Worm (Caenorhabditis elegans) whole organism, late embryonic: ENCODE data around the gene nlp-31.

ENCODE experiments used
- Y22D7AL.16 ChIP-seq: sonication (generic microtip); optimal IDR thresholded peaks from 2 replicates; lab custom pipeline; 2016; ENCODE audit warnings: missing genetic modification characterization, missing compliant biosample characterization
- ama-1 ChIP-seq: fragments of 150-350 bp; optimal IDR thresholded peaks from 2 replicates; lab custom pipeline; 2014
- ceh-18 ChIP-seq: sonication (generic microtip); optimal IDR thresholded peaks from 2 replicates; lab custom pipeline; 2016; ENCODE audit warnings: missing genetic modification characterization, missing compliant biosample characterization
- ceh-31 ChIP-seq: sonication (generic microtip); optimal IDR thresholded peaks from 2 replicates; lab custom pipeline; 2016; ENCODE audit warnings: missing genetic modification characterization, missing compliant biosample characterization
- ceh-34 ChIP-seq: sonication (generic microtip); optimal IDR thresholded peaks from 2 replicates; lab custom pipeline; 2016; ENCODE audit warnings: mild to moderate bottlenecking, missing genetic modification characterization, missing compliant biosample characterization
- ceh-48 ChIP-seq: sonication (generic microtip); optimal IDR thresholded peaks from 2 replicates; lab custom pipeline; 2016; ENCODE audit warnings: missing genetic modification characterization, inconsistent platforms, missing compliant biosample characterization
- ceh-6 ChIP-seq: fragments of 200-800 bp; sonication (Bioruptor generic); optimal IDR thresholded peaks from 2 replicates; lab custom pipeline; 2018; ENCODE audit warnings: mild to moderate bottlenecking, missing genetic modification characterization, missing compliant biosample characterization
- ceh-9 ChIP-seq: sonication (generic microtip); optimal IDR thresholded peaks from 2 replicates; lab custom pipeline; 2016; ENCODE audit warnings: mild to moderate bottlenecking, missing genetic modification characterization, inconsistent platforms, missing compliant biosample characterization
- che-1 ChIP-seq: sonication (generic microtip); optimal IDR thresholded peaks from 2 replicates; lab custom pipeline; 2016; ENCODE audit warnings: mild to moderate bottlenecking, missing genetic modification characterization, missing compliant biosample characterization
- elt-4 ChIP-seq: sonication (generic microtip); optimal IDR thresholded peaks from 2 replicates; lab custom pipeline; 2016; ENCODE audit warnings: missing genetic modification characterization, missing compliant biosample characterization
- fax-1 ChIP-seq: sonication (generic microtip); optimal IDR thresholded peaks from 2 replicates; lab custom pipeline; 2016; ENCODE audit warnings: missing genotype, missing genetic modification characterization, missing compliant biosample characterization
- hlh-15 ChIP-seq: sonication (generic microtip); optimal IDR thresholded peaks from 2 replicates; lab custom pipeline; 2016; ENCODE audit warnings: missing genetic modification characterization, missing compliant biosample characterization
- lin-11 ChIP-seq: fragments of 200-800 bp; sonication (Bioruptor generic); optimal IDR thresholded peaks from 2 replicates; lab custom pipeline; 2018; ENCODE audit warnings: mild to moderate bottlenecking, missing genetic modification characterization, missing compliant biosample characterization
- madf-2 ChIP-seq: sonication (generic microtip); optimal IDR thresholded peaks from 2 replicates; lab custom pipeline; 2017; ENCODE audit warnings: missing genetic modification characterization, missing compliant biosample characterization
- nfya-1 ChIP-seq: sonication (generic microtip); optimal IDR thresholded peaks from 2 replicates; lab custom pipeline; 2017; ENCODE audit warnings: missing genetic modification characterization, mild to moderate bottlenecking, missing compliant biosample characterization, antibody characterized with exemption, moderate library complexity
- nhr-232 ChIP-seq: sonication (generic microtip); optimal IDR thresholded peaks from 2 replicates; lab custom pipeline; 2016; ENCODE audit warnings: missing genetic modification characterization, missing compliant biosample characterization
- npax-4 ChIP-seq: sonication (generic microtip); optimal IDR thresholded peaks from 2 replicates; lab custom pipeline; 2016; ENCODE audit warnings: missing genetic modification characterization, missing compliant biosample characterization
- pag-3 ChIP-seq: sonication (generic microtip); optimal IDR thresholded peaks from 2 replicates; lab custom pipeline; 2016; ENCODE audit warnings: missing compliant biosample characterization, missing genetic modification characterization, borderline replicate concordance
- pax-1 ChIP-seq: fragments of 150-350 bp; optimal IDR thresholded peaks from 2 replicates; lab custom pipeline; 2014; ENCODE audit warnings: missing biosample characterization, missing genetic modification characterization
- pros-1 ChIP-seq: fragments of 150-350 bp; optimal IDR thresholded peaks from 2 replicates; lab custom pipeline; 2014; ENCODE audit warnings: missing biosample characterization, missing genetic modification reagents, missing genetic modification characterization
- ref-2 ChIP-seq: sonication (generic microtip); optimal IDR thresholded peaks from 2 replicates; lab custom pipeline; 2016; ENCODE audit warnings: missing genetic modification characterization, missing compliant biosample characterization
- rnt-1 ChIP-seq: sonication (generic microtip); optimal IDR thresholded peaks from 2 replicates; lab custom pipeline; 2016; ENCODE audit warnings: missing genetic modification characterization, missing compliant biosample characterization
- sox-2 ChIP-seq: fragments of 200-800 bp; sonication (Bioruptor generic); IDR thresholded peaks from 2 replicates; pipeline ENCODE4 v1.3.6; 2022; ENCODE audit warnings: missing genetic modification reagents, missing genetic modification characterization, missing compliant biosample characterization
- sox-4 ChIP-seq: sonication (generic microtip); optimal IDR thresholded peaks from 2 replicates; lab custom pipeline; 2017; ENCODE audit warnings: mild to moderate bottlenecking, missing genetic modification characterization, inconsistent platforms, missing compliant biosample characterization
- unc-42 ChIP-seq: sonication (generic microtip); optimal IDR thresholded peaks from 2 replicates; lab custom pipeline; 2016; ENCODE audit warnings: missing genotype, missing genetic modification characterization, missing compliant biosample characterization

The nlp-31 gene

DNA sequence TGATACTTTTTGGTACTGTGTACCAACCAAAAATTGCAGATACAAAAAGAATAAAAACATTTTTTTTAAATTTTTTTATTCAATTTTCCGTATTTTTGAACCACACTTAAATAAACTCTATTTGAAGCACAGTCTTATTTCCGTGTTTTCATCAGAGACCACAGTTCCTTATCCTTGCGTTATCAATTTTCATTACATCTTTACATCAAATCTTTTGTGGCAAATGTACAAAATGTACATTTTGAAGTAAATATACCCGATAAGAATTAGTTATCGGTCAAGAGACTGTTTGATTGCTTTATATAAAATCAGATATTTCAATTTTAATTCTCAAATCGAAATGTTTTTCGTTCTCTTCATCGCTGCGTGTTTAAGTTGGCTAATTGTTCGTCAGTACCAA is 42.5 kb downstream of the nlp-31 start, which contains the start of gene cyp-35A3:
TSS of gene cyp-35A3 (plus strand) at position 301 of the 400 bp plus-strand sequence.
- no peak for TF ChIP-seq fax-1 (tag; lab: Kevin White, UChicago)
- no peak for TF ChIP-seq ceh-18 (tag; lab: Kevin White, UChicago)
- no peak for TF ChIP-seq npax-4
- TF ChIP-seq ceh-9 (tag; lab: Kevin White, UChicago): no peak
- TF ChIP-seq lin-11 (tag; lab: Kevin White, UChicago): no peak
- no peak for TF ChIP-seq pax-1
- TF ChIP-seq nhr-232: no peak
- TF ChIP-seq ref-2 (tag; lab: Kevin White, UChicago): no peak
- no peak for TF ChIP-seq hlh-15 (tag; lab: Kevin White, UChicago)
- TF ChIP-seq Y22D7AL.16 (tag; lab: Kevin White, UChicago): no peak
- no peak for TF ChIP-seq pros-1
- TF ChIP-seq ceh-6 (GFP tag; lab: Kevin White, UChicago): no peak

DNA sequence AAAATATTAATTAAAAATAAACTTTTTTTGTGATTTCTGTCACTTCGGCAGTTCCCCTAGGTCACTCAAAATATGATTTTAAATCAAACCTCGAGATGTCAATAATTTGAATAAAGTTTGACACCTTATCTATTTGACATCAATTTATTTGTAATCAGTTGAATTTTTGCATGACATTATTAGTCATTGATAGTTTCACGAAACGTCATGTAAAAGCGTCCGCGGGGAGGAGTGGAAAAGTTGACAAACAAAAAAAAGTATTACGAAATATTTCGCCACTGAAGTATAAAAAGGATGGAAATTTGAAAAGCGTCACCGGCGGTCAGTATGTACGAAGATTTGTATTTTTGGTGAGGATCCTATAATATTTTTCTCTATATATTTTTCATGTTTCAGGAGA is 44.9 kb downstream of the nlp-31 start, which contains the start of gene K09D9.1:
TSS of gene K09D9.1 (plus strand) at position 271 of the 400 bp plus-strand sequence.
- TF ChIP-seq pag-3 (tag; lab: Kevin White, UChicago) (no peak), npax-4 (no peak), madf-2 (tag; lab: Kevin White, UChicago) (no peak), ceh-34 (tag; lab: Kevin White, UChicago) (no peak), ama-1 (lab: Kevin White, UChicago) (no peak), sox-2 (no peak), elt-4 (tag; lab: Kevin White, UChicago) (no peak), ceh-48 (no peak)
- TF ChIP-seq, all 69 proteins: peak for 0

DNA sequence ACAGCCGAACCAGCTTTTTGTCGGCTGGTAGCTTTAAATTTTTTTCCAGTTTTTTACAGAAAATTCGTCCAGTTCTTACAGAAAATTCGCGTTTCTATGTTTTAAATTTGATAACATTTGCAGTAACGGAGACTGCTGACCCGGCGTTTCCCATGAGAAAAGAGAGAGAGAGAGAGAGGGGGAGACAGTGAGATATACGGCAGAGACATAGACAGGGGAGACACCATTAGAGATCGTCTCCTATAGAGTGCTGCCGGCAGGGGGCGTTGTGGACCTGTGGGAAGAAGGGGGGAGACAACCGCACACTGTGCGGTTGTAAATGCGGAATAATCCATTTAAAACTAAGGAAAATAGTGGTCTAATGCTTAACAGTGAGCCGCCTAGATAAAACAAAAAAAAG is 49.8 kb downstream of the nlp-31 start:
- TF ChIP-seq che-1 (no peak), ceh-31 (tag; lab: Kevin White, UChicago) (peak; percentile 31), rnt-1 (no peak), elt-4 (tag; lab: Kevin White, UChicago) (no peak), sox-4 (tag; lab: Kevin White, UChicago) (no peak), nfya-1 (tag; lab: Kevin White, UChicago) (peak; percentile 49), ref-2 (tag; lab: Kevin White, UChicago) (peak; percentile 60), unc-42 (tag; lab: Kevin White, UChicago) (peak; percentile 3), lin-11 (tag; lab: Kevin White, UChicago) (no peak)
